Worm (Caenorhabditis elegans): ENCODE results near the gene sars-2.
"Not testable (repeated sequence)": the region's sequence is repeated elsewhere in the genome, so short reads cannot be mapped to it uniquely, and the experiment has no call there.

ce11 chrIV:4348146-4348545 lies 9.3 kb upstream of the sars-2 start, which contains the start of gene W03B1.5:
- TF ChIP-seq alr-1 (tag; optimal IDR thresholded peaks at IDR 0.05); lin-13 (GFP tag; optimal IDR thresholded peaks at IDR 0.05); nhr-6 (tag; optimal IDR thresholded peaks at IDR 0.05); C34F6.9 (tag; optimal IDR thresholded peaks at IDR 0.05); nhr-77 (tag; optimal IDR thresholded peaks at IDR 0.05): not testable (repeated sequence)
